Worm (Caenorhabditis elegans) whole organism, late embryonic: ENCODE measurements around the gene K07E3.1.
"Not testable (repeated sequence)": the region's sequence is repeated elsewhere in the genome, so short reads cannot be mapped to it uniquely, and the experiment has no call there.

Experiments used
- C08G9.2 ChIP-seq: sonication (generic microtip); optimal IDR thresholded peaks from 2 replicates; lab custom pipeline; 2016; ENCODE audit warnings: mild to moderate bottlenecking, missing genetic modification characterization, moderate library complexity, missing compliant biosample characterization
- C38D4.7 ChIP-seq: fragments of 200-800 bp; sonication (Bioruptor generic); optimal IDR thresholded peaks from 2 replicates; lab custom pipeline; 2018; ENCODE audit warnings: mild to moderate bottlenecking, missing genetic modification characterization, moderate library complexity, missing compliant biosample characterization
- K02D7.2 ChIP-seq: sonication (generic microtip); optimal IDR thresholded peaks from 2 replicates; lab custom pipeline; 2017; ENCODE audit warnings: mild to moderate bottlenecking, missing genetic modification characterization, missing compliant biosample characterization
- K09A11.1 ChIP-seq: sonication (generic microtip); optimal IDR thresholded peaks from 2 replicates; lab custom pipeline; 2017; ENCODE audit warnings: antibody characterized with exemption, mild to moderate bottlenecking, missing genetic modification characterization, missing compliant biosample characterization; ENCODE audit not compliant: insufficient read depth
- Y22D7AL.16 ChIP-seq: sonication (generic microtip); optimal IDR thresholded peaks from 2 replicates; lab custom pipeline; 2016; ENCODE audit warnings: missing genetic modification characterization, missing compliant biosample characterization
- ceh-14 ChIP-seq: sonication (generic microtip); optimal IDR thresholded peaks from 2 replicates; lab custom pipeline; 2016; ENCODE audit warnings: missing genotype, missing genetic modification characterization, missing compliant biosample characterization
- ceh-18 ChIP-seq: sonication (generic microtip); optimal IDR thresholded peaks from 2 replicates; lab custom pipeline; 2016; ENCODE audit warnings: missing genetic modification characterization, missing compliant biosample characterization
- ceh-2 ChIP-seq: sonication (generic microtip); optimal IDR thresholded peaks from 2 replicates; lab custom pipeline; 2016; ENCODE audit warnings: missing genotype, missing genetic modification characterization, missing compliant biosample characterization
- ceh-22 ChIP-seq: sonication (generic microtip); optimal IDR thresholded peaks from 2 replicates; lab custom pipeline; 2017; ENCODE audit warnings: missing biosample characterization, missing genetic modification characterization
- ceh-34 ChIP-seq: sonication (generic microtip); optimal IDR thresholded peaks from 2 replicates; lab custom pipeline; 2016; ENCODE audit warnings: mild to moderate bottlenecking, missing genetic modification characterization, missing compliant biosample characterization
- ceh-45 ChIP-seq: fragments of 200-800 bp; sonication (Bioruptor generic); IDR thresholded peaks from 2 replicates; pipeline ENCODE4 v1.3.6; 2022; ENCODE audit warnings: missing genetic modification reagents, missing genetic modification characterization, missing compliant biosample characterization
- ceh-48 ChIP-seq: sonication (generic microtip); optimal IDR thresholded peaks from 2 replicates; lab custom pipeline; 2016; ENCODE audit warnings: missing genetic modification characterization, inconsistent platforms, missing compliant biosample characterization
- ceh-9 ChIP-seq: sonication (generic microtip); optimal IDR thresholded peaks from 2 replicates; lab custom pipeline; 2016; ENCODE audit warnings: mild to moderate bottlenecking, missing genetic modification characterization, inconsistent platforms, missing compliant biosample characterization
- che-1 ChIP-seq: sonication (generic microtip); optimal IDR thresholded peaks from 2 replicates; lab custom pipeline; 2016; ENCODE audit warnings: mild to moderate bottlenecking, missing genetic modification characterization, missing compliant biosample characterization
- dmd-4 ChIP-seq: sonication (generic microtip); optimal IDR thresholded peaks from 2 replicates; lab custom pipeline; 2016; ENCODE audit warnings: borderline replicate concordance, missing genetic modification characterization, missing compliant biosample characterization
- dve-1 ChIP-seq: sonication (generic microtip); optimal IDR thresholded peaks from 2 replicates; lab custom pipeline; 2017; ENCODE audit warnings: antibody characterized with exemption, mild to moderate bottlenecking, missing genetic modification characterization, missing compliant biosample characterization
- eyg-1 ChIP-seq: sonication (generic microtip); optimal IDR thresholded peaks from 2 replicates; lab custom pipeline; 2016; ENCODE audit warnings: missing genotype, missing genetic modification characterization, missing compliant biosample characterization
- fax-1 ChIP-seq: sonication (generic microtip); optimal IDR thresholded peaks from 2 replicates; lab custom pipeline; 2016; ENCODE audit warnings: missing genotype, missing genetic modification characterization, missing compliant biosample characterization
- fkh-6 ChIP-seq: sonication (generic microtip); optimal IDR thresholded peaks from 2 replicates; lab custom pipeline; 2016; ENCODE audit warnings: missing genetic modification characterization, missing compliant biosample characterization
- hlh-13 ChIP-seq: fragments of 200-800 bp; sonication (Bioruptor generic); optimal IDR thresholded peaks from 2 replicates; lab custom pipeline; 2018; ENCODE audit warnings: mild to moderate bottlenecking, missing genetic modification characterization, missing compliant biosample characterization
- hlh-15 ChIP-seq: sonication (generic microtip); optimal IDR thresholded peaks from 2 replicates; lab custom pipeline; 2016; ENCODE audit warnings: missing genetic modification characterization, missing compliant biosample characterization
- hlh-30 ChIP-seq: sonication (generic microtip); optimal IDR thresholded peaks from 2 replicates; lab custom pipeline; 2017; ENCODE audit warnings: antibody characterized with exemption, missing genetic modification characterization, missing compliant biosample characterization; ENCODE audit not compliant: insufficient read depth
- hlh-6 ChIP-seq: sonication (generic microtip); optimal IDR thresholded peaks from 2 replicates; lab custom pipeline; 2016; ENCODE audit warnings: missing genotype, missing genetic modification characterization, missing compliant biosample characterization
- hlh-8 ChIP-seq: sonication (generic microtip); optimal IDR thresholded peaks from 2 replicates; lab custom pipeline; 2016; ENCODE audit warnings: missing genotype, missing genetic modification characterization, missing compliant biosample characterization
- lim-6 ChIP-seq: sonication (generic microtip); optimal IDR thresholded peaks from 2 replicates; lab custom pipeline; 2016; ENCODE audit warnings: missing genetic modification characterization, missing compliant biosample characterization
- madf-2 ChIP-seq: sonication (generic microtip); optimal IDR thresholded peaks from 2 replicates; lab custom pipeline; 2017; ENCODE audit warnings: missing genetic modification characterization, missing compliant biosample characterization
- mec-3 ChIP-seq: sonication (generic microtip); optimal IDR thresholded peaks from 2 replicates; lab custom pipeline; 2016; ENCODE audit warnings: borderline replicate concordance, missing genetic modification characterization, missing compliant biosample characterization
- nfya-1 ChIP-seq: sonication (generic microtip); optimal IDR thresholded peaks from 2 replicates; lab custom pipeline; 2017; ENCODE audit warnings: missing genetic modification characterization, mild to moderate bottlenecking, missing compliant biosample characterization, antibody characterized with exemption, moderate library complexity
- nhr-11 ChIP-seq: fragments of 150-350 bp; optimal IDR thresholded peaks from 2 replicates; lab custom pipeline; 2014; ENCODE audit warnings: missing biosample characterization, missing genetic modification characterization
- nhr-232 ChIP-seq: sonication (generic microtip); optimal IDR thresholded peaks from 2 replicates; lab custom pipeline; 2016; ENCODE audit warnings: missing genetic modification characterization, missing compliant biosample characterization
- npax-4 ChIP-seq: sonication (generic microtip); optimal IDR thresholded peaks from 2 replicates; lab custom pipeline; 2016; ENCODE audit warnings: missing genetic modification characterization, missing compliant biosample characterization
- odd-2 ChIP-seq: sonication (generic microtip); optimal IDR thresholded peaks from 2 replicates; lab custom pipeline; 2017; ENCODE audit warnings: antibody characterized with exemption, mild to moderate bottlenecking, missing genetic modification characterization, missing compliant biosample characterization
- pag-3 ChIP-seq: sonication (generic microtip); optimal IDR thresholded peaks from 2 replicates; lab custom pipeline; 2016; ENCODE audit warnings: missing compliant biosample characterization, missing genetic modification characterization, borderline replicate concordance
- pat-9 ChIP-seq: fragments of 200-800 bp; sonication (Bioruptor generic); optimal IDR thresholded peaks from 2 replicates; lab custom pipeline; 2018; ENCODE audit warnings: mild to moderate bottlenecking, missing genetic modification characterization, moderate library complexity, missing compliant biosample characterization
- pax-1 ChIP-seq: fragments of 150-350 bp; optimal IDR thresholded peaks from 2 replicates; lab custom pipeline; 2014; ENCODE audit warnings: missing biosample characterization, missing genetic modification characterization
- pha-2 ChIP-seq: sonication (generic microtip); optimal IDR thresholded peaks from 2 replicates; lab custom pipeline; 2017; ENCODE audit warnings: mild to moderate bottlenecking, missing genetic modification characterization, missing compliant biosample characterization
- pqm-1 ChIP-seq: sonication (generic microtip); optimal IDR thresholded peaks from 2 replicates; lab custom pipeline; 2016; ENCODE audit warnings: missing genetic modification characterization, missing compliant biosample characterization
- ref-2 ChIP-seq: sonication (generic microtip); optimal IDR thresholded peaks from 2 replicates; lab custom pipeline; 2016; ENCODE audit warnings: missing genetic modification characterization, missing compliant biosample characterization
- rnt-1 ChIP-seq: sonication (generic microtip); optimal IDR thresholded peaks from 2 replicates; lab custom pipeline; 2016; ENCODE audit warnings: missing genetic modification characterization, missing compliant biosample characterization
- sox-4 ChIP-seq: sonication (generic microtip); optimal IDR thresholded peaks from 2 replicates; lab custom pipeline; 2017; ENCODE audit warnings: mild to moderate bottlenecking, missing genetic modification characterization, inconsistent platforms, missing compliant biosample characterization
- syd-9 ChIP-seq: sonication (generic microtip); optimal IDR thresholded peaks from 2 replicates; lab custom pipeline; 2016; ENCODE audit warnings: mild to moderate bottlenecking, missing genetic modification characterization, moderate library complexity, missing compliant biosample characterization
- tbx-2 ChIP-seq: sonication (generic microtip); optimal IDR thresholded peaks from 2 replicates; lab custom pipeline; 2016; ENCODE audit warnings: missing genetic modification characterization, missing compliant biosample characterization
- tbx-7 ChIP-seq: sonication (generic microtip); optimal IDR thresholded peaks from 2 replicates; lab custom pipeline; 2016; ENCODE audit warnings: missing genotype, missing genetic modification characterization, missing compliant biosample characterization
- ttx-3 ChIP-seq: sonication (generic microtip); optimal IDR thresholded peaks from 2 replicates; lab custom pipeline; 2016; ENCODE audit warnings: missing genetic modification reagents, missing genetic modification characterization, missing compliant biosample characterization
- unc-3 ChIP-seq, 2 experiments: fragments of 200-800 bp in 1 of 2; sonication (Bioruptor generic) in 1 of 2; sonication (generic microtip) in 1 of 2; conservative IDR thresholded peaks in 1 of 2; optimal IDR thresholded peaks in 1 of 2; 2 replicates each; pipeline versions ENCODE4 v1.3.6 to Lab custom; 2016 to 2022; ENCODE audit warnings: missing compliant biosample characterization in 2 of 2, missing genetic modification characterization in 2 of 2, missing genetic modification reagents in 1 of 2
- unc-55 ChIP-seq: sonication (generic microtip); optimal IDR thresholded peaks from 2 replicates; lab custom pipeline; 2017; ENCODE audit warnings: missing biosample characterization, missing genetic modification reagents, missing genetic modification characterization
- unc-86 ChIP-seq: sonication (generic microtip); optimal IDR thresholded peaks from 2 replicates; lab custom pipeline; 2016; ENCODE audit warnings: missing genetic modification characterization, missing compliant biosample characterization
- zip-5 ChIP-seq: sonication (generic microtip); optimal IDR thresholded peaks from 2 replicates; lab custom pipeline; 2016; ENCODE audit warnings: missing genetic modification characterization, missing compliant biosample characterization
- ztf-16 ChIP-seq: sonication (generic microtip); optimal IDR thresholded peaks from 2 replicates; lab custom pipeline; 2017; ENCODE audit warnings: missing genetic modification characterization, missing compliant biosample characterization

K07E3.1 gene

DNA sequence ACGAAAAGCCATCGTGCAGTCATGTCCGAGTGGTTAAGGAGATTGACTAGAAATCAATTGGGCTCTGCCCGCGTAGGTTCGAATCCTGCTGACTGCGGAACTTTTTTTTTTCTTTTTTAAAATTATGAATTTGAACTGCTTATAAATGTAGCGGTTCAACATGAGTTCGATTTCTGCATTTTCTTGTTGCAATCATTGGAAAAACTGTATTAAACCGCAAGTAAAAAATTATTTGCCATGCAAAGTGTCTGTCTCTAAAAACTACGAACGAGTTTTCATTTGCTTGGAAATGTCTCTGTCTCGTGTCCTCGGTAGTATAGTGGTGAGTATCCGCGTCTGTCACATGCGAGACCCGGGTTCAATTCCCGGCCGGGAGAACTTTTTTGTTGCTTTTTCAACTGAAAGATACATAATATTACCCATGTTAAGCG is 45.2 kb downstream of the K07E3.1 start:
- TF ChIP-seq unc-86 (peak; percentile 8), K09A11.1 (peak; percentile 2), ceh-45 (GFP tag; lab: Robert Waterston, UW) (0 out of 2 replicates have a peak, but pooled peaks have one; percentile 29), unc-3 (GFP tag; conservative IDR thresholded peaks at IDR 0.05; lab: Robert Waterston, UW) (peak; percentile 54), ceh-18 (tag; lab: Kevin White, UChicago) (peak; percentile 7), dve-1 (tag; lab: Kevin White, UChicago) (peak; percentile 13), nfya-1 (tag; lab: Kevin White, UChicago) (peak; percentile 20), hlh-30 (peak; percentile 79)
- TF ChIP-seq unc-3 (tag; optimal IDR thresholded peaks at IDR 0.05; lab: Kevin White, UChicago), result not testable (repeated sequence)

- TF ChIP-seq ceh-2, result peak; percentile 80
- TF ChIP-seq ceh-14 (tag; lab: Kevin White, UChicago), result peak; percentile 70
- TF ChIP-seq ceh-9 (tag; lab: Kevin White, UChicago), result peak; percentile 76
- peak; percentile 77 for TF ChIP-seq hlh-13 (GFP tag; lab: Kevin White, UChicago)
- peak; percentile 69 for TF ChIP-seq nhr-232 (tag; lab: Kevin White, UChicago)
- TF ChIP-seq C38D4.7 (GFP tag; lab: Kevin White, UChicago), result peak; percentile 75
- TF ChIP-seq pat-9 (tag; lab: Kevin White, UChicago), result peak; percentile 71
- no peak for TF ChIP-seq zip-5 (tag; lab: Kevin White, UChicago)
- TF ChIP-seq madf-2 (tag; lab: Kevin White, UChicago), result peak; percentile 70
- TF ChIP-seq rnt-1, result no peak
- TF ChIP-seq hlh-6, result peak; percentile 81
- TF ChIP-seq hlh-15 (tag; lab: Kevin White, UChicago), result no peak
- TF ChIP-seq ceh-18 (tag; lab: Kevin White, UChicago), result no peak
- peak; percentile 61 for TF ChIP-seq ceh-48
- TF ChIP-seq K02D7.2 (tag; lab: Kevin White, UChicago), result peak; percentile 73
- TF ChIP-seq ceh-34, result peak; percentile 74
- peak; percentile 7 for TF ChIP-seq nfya-1 (tag; lab: Kevin White, UChicago)
- TF ChIP-seq tbx-2 (tag; lab: Kevin White, UChicago), result peak; percentile 72
- peak; percentile 84 for TF ChIP-seq Y22D7AL.16 (tag; lab: Kevin White, UChicago)
- TF ChIP-seq nhr-11, result no peak
- TF ChIP-seq unc-86, result peak; percentile 15
- peak; percentile 27 for TF ChIP-seq hlh-8 (tag; lab: Kevin White, UChicago)
- no peak for TF ChIP-seq pag-3 (tag; lab: Kevin White, UChicago)
- TF ChIP-seq sox-4 (tag; lab: Kevin White, UChicago), result peak; percentile 80
- TF ChIP-seq syd-9 (tag; lab: Kevin White, UChicago), result no peak
- TF ChIP-seq eyg-1 (tag; lab: Kevin White, UChicago), result peak; percentile 69
- TF ChIP-seq unc-55, result no peak
- peak; percentile 44 for TF ChIP-seq fkh-6 (tag; lab: Kevin White, UChicago)
- peak; percentile 80 for TF ChIP-seq dmd-4
- peak; percentile 61 for TF ChIP-seq odd-2 (tag; lab: Kevin White, UChicago)
- no peak for TF ChIP-seq npax-4 (tag; lab: Kevin White, UChicago)
- peak; percentile 12 for TF ChIP-seq ztf-16 (tag; lab: Kevin White, UChicago)
- TF ChIP-seq fax-1 (tag; lab: Kevin White, UChicago), result peak; percentile 67
- no peak for TF ChIP-seq ceh-22 (tag; lab: Kevin White, UChicago)
- peak; percentile 87 for TF ChIP-seq che-1 (tag; lab: Kevin White, UChicago)
- TF ChIP-seq ttx-3, result peak; percentile 86
- TF ChIP-seq pqm-1, result no peak
- TF ChIP-seq hlh-30, result no peak
- TF ChIP-seq pha-2 (tag; lab: Kevin White, UChicago), result peak; percentile 77
- peak; percentile 89 for TF ChIP-seq unc-3 (GFP tag; conservative IDR thresholded peaks at IDR 0.05; lab: Robert Waterston, UW)
- peak; percentile 25 for TF ChIP-seq unc-3 (tag; optimal IDR thresholded peaks at IDR 0.05; lab: Kevin White, UChicago)
- peak; percentile 55 for TF ChIP-seq C08G9.2 (tag; lab: Kevin White, UChicago)
- TF ChIP-seq mec-3 (tag; lab: Kevin White, UChicago), result no peak
- TF ChIP-seq ref-2 (tag; lab: Kevin White, UChicago), result peak; percentile 1
- TF ChIP-seq lim-6 (tag; lab: Kevin White, UChicago), result peak; percentile 30
- TF ChIP-seq tbx-7 (tag; lab: Kevin White, UChicago), result no peak
- TF ChIP-seq pax-1 (tag; lab: Kevin White, UChicago), result no peak
These were observed 45.7 kb downstream of the K07E3.1 start for ce11 chrX:8155969-8156368.
